Fruit fly (Drosophila melanogaster): ENCODE data around the gene CG32262.

CG32262 gene

DNA sequence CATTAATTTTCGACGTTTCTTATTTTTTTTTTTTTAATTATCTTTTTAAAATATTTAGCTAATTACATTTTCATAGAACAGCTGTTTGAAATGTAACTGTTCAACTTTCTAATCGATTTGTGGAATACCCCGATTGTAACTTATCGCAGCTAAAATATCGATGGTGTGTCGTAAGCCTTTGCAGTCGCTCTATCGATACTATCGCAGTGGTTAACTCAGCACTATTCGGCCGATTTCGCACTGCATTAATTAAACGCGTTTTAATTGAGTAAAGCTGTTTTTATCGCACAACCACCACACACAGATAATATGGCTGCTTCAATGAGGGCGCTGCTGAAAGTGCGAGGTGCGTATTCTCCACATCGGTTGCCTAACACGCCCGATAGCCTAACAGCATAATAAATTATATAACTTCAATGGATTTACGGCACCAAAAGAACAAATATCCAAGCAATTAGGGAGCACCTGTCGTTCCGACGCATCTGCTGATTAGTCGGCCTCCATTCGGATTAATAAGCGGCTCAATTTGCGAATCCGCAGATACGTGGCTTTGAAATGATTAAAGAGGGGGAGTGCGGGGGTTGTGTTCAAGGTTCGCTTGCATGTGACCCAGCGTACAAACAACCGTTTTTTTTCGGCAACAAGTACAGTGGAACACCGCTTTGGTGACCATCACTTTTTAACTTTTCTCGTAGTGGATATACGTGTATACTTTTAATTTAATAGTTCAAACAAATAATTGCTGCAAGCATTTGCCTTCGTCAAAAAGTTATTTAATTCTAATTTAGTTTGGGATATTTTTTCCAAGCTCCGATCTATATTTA is 4.2 kb upstream of the CG32262 start, which contains the start of gene Scsalpha1 (continued):
- TF ChIP-seq Hsf (GFP tag; optimal IDR thresholded peaks at IDR 0.05) (peak; percentile 32), HLH54F (GFP tag; optimal IDR thresholded peaks at IDR 0.05) (peak; percentile 12), CG16813 (GFP tag; IDR thresholded peaks at IDR 0.05; ENCODE audit: partially characterized antibody) (peak; percentile 100), CG3281 (GFP tag; optimal IDR thresholded peaks at IDR 0.05) (peak; percentile 47), jigr1 (GFP tag; IDR thresholded peaks at IDR 0.05) (no peak), Sox102F (GFP tag; optimal IDR thresholded peaks at IDR 0.05) (no peak), Jarid2 (GFP tag; optimal IDR thresholded peaks at IDR 0.05) (no peak), salm (tag; optimal IDR thresholded peaks at IDR 0.05) (no peak), CG18619 (GFP tag; optimal IDR thresholded peaks at IDR 0.05) (peak; percentile 3), CoRest (tag; optimal IDR thresholded peaks at IDR 0.05) (peak; percentile 25), her (GFP tag; optimal IDR thresholded peaks at IDR 0.05) (no peak), Atf3 (GFP tag; optimal IDR thresholded peaks at IDR 0.05) (no peak), CG7271 (tag; optimal IDR thresholded peaks at IDR 0.05) (no peak), Trl (optimal IDR thresholded peaks at IDR 0.05) (no peak), Trl (GFP tag; optimal IDR thresholded peaks at IDR 0.05) (no peak), CG3847 (GFP tag; IDR thresholded peaks at IDR 0.05) (peak; percentile 73), CG31388 (GFP tag; optimal IDR thresholded peaks at IDR 0.05) (no peak), CG16863 (GFP tag; optimal IDR thresholded peaks at IDR 0.05) (peak; percentile 10), CG3726 (GFP tag; IDR thresholded peaks at IDR 0.05) (no peak), C15 (GFP tag; IDR thresholded peaks at IDR 0.05) (no peak), kni (GFP tag; optimal IDR thresholded peaks at IDR 0.05) (peak; percentile 15), bsh (GFP tag; optimal IDR thresholded peaks at IDR 0.05) (peak; percentile 38 to 43), Ada2b (GFP tag; IDR thresholded peaks at IDR 0.05) (peak; percentile 32; the same call in 1 of the 2 replicates), maf-S (GFP tag; optimal IDR thresholded peaks at IDR 0.05) (no peak), sc (optimal IDR thresholded peaks at IDR 0.05) (no peak), sc (GFP tag; optimal IDR thresholded peaks at IDR 0.05) (no peak), CG12155 (GFP tag; optimal IDR thresholded peaks at IDR 0.05) (peak; percentile 8), ATbp (GFP tag; optimal IDR thresholded peaks at IDR 0.05) (peak; percentile 20), Kr (GFP tag; optimal IDR thresholded peaks at IDR 0.05) (no peak), dan (GFP tag; IDR thresholded peaks at IDR 0.05) (no peak), sd (tag; optimal IDR thresholded peaks at IDR 0.05) (peak; percentile 26), CG1792 (GFP tag; optimal IDR thresholded peaks at IDR 0.05) (no peak), luna (GFP tag; optimal IDR thresholded peaks at IDR 0.05) (no peak), CG10959 (GFP tag; IDR thresholded peaks at IDR 0.05) (no peak), pfk (GFP tag; optimal IDR thresholded peaks at IDR 0.05) (no peak), Hmr (GFP tag; optimal IDR thresholded peaks at IDR 0.05) (no peak), CG3838 (GFP tag; optimal IDR thresholded peaks at IDR 0.05) (no peak), z (GFP tag; IDR thresholded peaks at IDR 0.05) (no peak), CG6683 (GFP tag; optimal IDR thresholded peaks at IDR 0.05) (no peak), al (GFP tag; IDR thresholded peaks at IDR 0.05) (peak; percentile 15; the same call in 1 of the 2 replicates), bigmax (GFP tag; optimal IDR thresholded peaks at IDR 0.05) (no peak), lov (optimal IDR thresholded peaks at IDR 0.05) (no peak), lov (GFP tag; IDR thresholded peaks at IDR 0.05) (no peak), Med (GFP tag) (peak; percentile 89), CG4328 (GFP tag; optimal IDR thresholded peaks at IDR 0.05) (peak; percentile 1), Max (GFP tag; optimal IDR thresholded peaks at IDR 0.05) (no peak), grn (GFP tag; optimal IDR thresholded peaks at IDR 0.05) (no peak), CkIIα-i1 (GFP tag; IDR thresholded peaks at IDR 0.05) (no peak), Eip74EF (GFP tag; optimal IDR thresholded peaks at IDR 0.05) (no peak), seq (GFP tag; IDR thresholded peaks at IDR 0.05) (peak; percentile 71; the same call in 1 of the 2 replicates)
